Fruit fly (Drosophila melanogaster): ENCODE data around the gene CG15548.

DNA sequence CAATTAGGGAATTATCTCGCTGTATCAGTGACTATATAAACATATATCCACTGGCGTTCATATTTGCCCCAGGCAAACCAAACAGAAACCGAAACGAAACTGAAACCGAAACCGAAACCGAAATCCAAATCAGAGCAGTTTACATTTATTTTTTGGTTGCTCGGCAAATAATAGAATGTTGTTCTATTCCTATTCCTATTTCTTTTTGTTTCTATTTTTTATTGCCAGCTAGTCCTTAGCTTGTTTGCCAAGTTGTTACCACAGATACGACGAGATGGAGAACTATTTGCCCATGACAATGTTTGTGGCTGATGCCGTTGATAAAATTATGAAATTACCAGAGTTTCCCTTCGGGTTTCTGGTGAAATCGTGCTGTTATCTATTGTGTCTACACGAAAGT, 40.6 kb upstream of the CG15548 start:
- TF ChIP-seq CG12768 (GFP tag; optimal IDR thresholded peaks at IDR 0.05) (no peak), pad (GFP tag; optimal IDR thresholded peaks at IDR 0.05) (no peak), CG1620 (GFP tag; optimal IDR thresholded peaks at IDR 0.05) (no peak), CG7045 (GFP tag; optimal IDR thresholded peaks at IDR 0.05) (no peak), CG33017 (tag; optimal IDR thresholded peaks at IDR 0.05) (no peak), Hr96 (GFP tag; optimal IDR thresholded peaks at IDR 0.05) (no peak), CG7101 (tag; optimal IDR thresholded peaks at IDR 0.05) (no peak), CG11617 (GFP tag; optimal IDR thresholded peaks at IDR 0.05) (no peak), CG14711 (tag; optimal IDR thresholded peaks at IDR 0.05) (no peak), Crg-1 (GFP tag; optimal IDR thresholded peaks at IDR 0.05) (no peak), kay (GFP tag; ENCODE audit: borderline replicate concordance) (no peak), toe (GFP tag; optimal IDR thresholded peaks at IDR 0.05) (no peak), cnc (optimal IDR thresholded peaks at IDR 0.05) (no peak), Clk (GFP tag; optimal IDR thresholded peaks at IDR 0.05) (no peak)
